Worm (Caenorhabditis elegans) whole organism, L1 larva: ENCODE results near the gene F58H1.2.

Source experiments
- C16A3.4 ChIP-seq: fragments of 150-350 bp; optimal IDR thresholded peaks from 2 replicates; lab custom pipeline; 2014; ENCODE audit warnings: missing biosample characterization, missing genetic modification characterization
- aha-1 ChIP-seq: fragments of 150-350 bp; optimal IDR thresholded peaks from 2 replicates; lab custom pipeline; 2014; ENCODE audit warnings: missing biosample characterization, missing genetic modification characterization
- blmp-1 ChIP-seq: fragments of 150-350 bp; optimal IDR thresholded peaks from 2 replicates; lab custom pipeline; 2014; ENCODE audit warnings: missing biosample characterization, missing genetic modification characterization
- ceh-63 ChIP-seq: fragments of 200-800 bp; sonication (Bioruptor generic); optimal IDR thresholded peaks from 2 replicates; lab custom pipeline; 2018; ENCODE audit warnings: mild to moderate bottlenecking, missing genetic modification characterization, missing compliant biosample characterization
- ceh-82 ChIP-seq, 3 experiments: fragments of 150-350 bp in 1 of 3; sonication (generic microtip) in 2 of 3; optimal IDR thresholded peaks; 2 replicates each; lab custom pipeline; 2014 to 2017; ENCODE audit warnings: missing biosample characterization in 3 of 3, missing genetic modification characterization in 3 of 3
- ceh-88 ChIP-seq: fragments of 200-800 bp; sonication (Bioruptor generic); IDR thresholded peaks from 2 replicates; pipeline ENCODE4 v1.3.6; 2022; ENCODE audit warnings: missing genetic modification characterization, missing compliant biosample characterization
- ceh-90 ChIP-seq: sonication (generic microtip); optimal IDR thresholded peaks from 2 replicates; lab custom pipeline; 2016; ENCODE audit warnings: missing genetic modification characterization, missing compliant biosample characterization
- ces-1 ChIP-seq: fragments of 150-350 bp; optimal IDR thresholded peaks from 2 replicates; lab custom pipeline; 2014; ENCODE audit warnings: missing biosample characterization, missing genetic modification reagents, missing genetic modification characterization
- egl-27 ChIP-seq, 2 experiments: fragments of 150-350 bp in 1 of 2; sonication (generic microtip); optimal IDR thresholded peaks; 3 replicates each; lab custom pipeline; 2017 to 2018; ENCODE audit warnings: missing biosample characterization in 2 of 2, missing genetic modification characterization in 2 of 2, missing genetic modification reagents in 2 of 2
- elt-3 ChIP-seq, 6 experiments: fragments of 150-350 bp in 1 of 6; sonication (generic microtip); optimal IDR thresholded peaks; 2 replicates each; lab custom pipeline; 2017 to 2018; ENCODE audit warnings: missing biosample characterization in 6 of 6, missing genetic modification characterization in 6 of 6, inconsistent platforms in 1 of 6
- ets-5 ChIP-seq: fragments of 200-800 bp; sonication (Bioruptor generic); IDR thresholded peaks from 2 replicates; pipeline ENCODE4 v1.3.6; 2022; ENCODE audit warnings: missing genetic modification characterization, missing compliant biosample characterization
- fkh-10 ChIP-seq: sonication (generic microtip); optimal IDR thresholded peaks from 2 replicates; lab custom pipeline; 2017; ENCODE audit warnings: missing biosample characterization, missing genetic modification reagents, missing genetic modification characterization
- grh-1 ChIP-seq: fragments of 200-800 bp; sonication (Bioruptor generic); IDR thresholded peaks from 2 replicates; pipeline ENCODE4 v1.3.6; 2022; ENCODE audit warnings: missing genetic modification reagents, missing genetic modification characterization, missing compliant biosample characterization
- hlh-17 ChIP-seq: fragments of 200-800 bp; sonication (Bioruptor generic); optimal IDR thresholded peaks from 2 replicates; lab custom pipeline; 2018; ENCODE audit warnings: missing genetic modification characterization, mild to moderate bottlenecking, missing compliant biosample characterization, moderate library complexity, borderline replicate concordance
- hlh-4 ChIP-seq: sonication (generic microtip); optimal IDR thresholded peaks from 2 replicates; lab custom pipeline; 2016; ENCODE audit warnings: mild to moderate bottlenecking, missing genetic modification characterization, missing compliant biosample characterization
- jun-1 ChIP-seq: fragments of 150-350 bp; optimal IDR thresholded peaks from 2 replicates; lab custom pipeline; 2014; ENCODE audit warnings: missing biosample characterization, missing genetic modification reagents, missing genetic modification characterization
- lin-14 ChIP-seq: fragments of 200-800 bp; sonication (Bioruptor generic); optimal IDR thresholded peaks from 2 replicates; lab custom pipeline; 2018; ENCODE audit warnings: mild to moderate bottlenecking, missing genetic modification characterization, moderate library complexity, missing compliant biosample characterization
- lin-15B ChIP-seq: fragments of 150-350 bp; sonication (generic microtip); optimal IDR thresholded peaks from 3 replicates; lab custom pipeline; 2014; ENCODE audit warnings: missing biosample characterization, missing genetic modification characterization
- lin-35 ChIP-seq, 2 experiments: fragments of 150-350 bp; optimal IDR thresholded peaks; 2 replicates each; lab custom pipeline; 2014; ENCODE audit warnings: missing biosample characterization in 2 of 2, missing genetic modification characterization in 2 of 2, missing genetic modification reagents in 2 of 2
- lsy-2 ChIP-seq, 2 experiments: fragments of 150-350 bp; optimal IDR thresholded peaks; 2 replicates each; lab custom pipeline; 2014; ENCODE audit warnings: missing biosample characterization in 2 of 2, missing genetic modification characterization in 2 of 2
- mdl-1 ChIP-seq, 2 experiments: fragments of 150-350 bp; optimal IDR thresholded peaks; 2 replicates each; lab custom pipeline; 2014 to 2017; ENCODE audit warnings: missing biosample characterization in 2 of 2, missing genetic modification characterization in 2 of 2, inconsistent platforms in 1 of 2
- mef-2 ChIP-seq: fragments of 150-350 bp; optimal IDR thresholded peaks from 2 replicates; lab custom pipeline; 2014; ENCODE audit warnings: missing biosample characterization, missing genetic modification characterization
- mep-1 ChIP-seq: fragments of 150-350 bp; optimal IDR thresholded peaks from 2 replicates; lab custom pipeline; 2014; ENCODE audit warnings: missing biosample characterization, missing genetic modification characterization
- nhr-11 ChIP-seq: fragments of 150-350 bp; optimal IDR thresholded peaks from 2 replicates; lab custom pipeline; 2014; ENCODE audit warnings: missing biosample characterization, missing genetic modification characterization
- nhr-12 ChIP-seq: sonication (generic microtip); optimal IDR thresholded peaks from 2 replicates; lab custom pipeline; 2017; ENCODE audit warnings: missing biosample characterization, missing genetic modification characterization
- nhr-19 ChIP-seq: fragments of 200-800 bp; sonication (Bioruptor generic); conservative IDR thresholded peaks from 2 replicates; pipeline ENCODE4 v1.3.6; 2022; ENCODE audit warnings: missing genetic modification characterization, missing compliant biosample characterization
- nhr-20 ChIP-seq: sonication (generic microtip); optimal IDR thresholded peaks from 2 replicates; lab custom pipeline; 2016; ENCODE audit warnings: mild to moderate bottlenecking, missing genetic modification characterization, missing compliant biosample characterization
- nhr-71 ChIP-seq: sonication (generic microtip); optimal IDR thresholded peaks from 2 replicates; lab custom pipeline; 2016; ENCODE audit warnings: mild to moderate bottlenecking, missing genetic modification characterization, moderate library complexity, missing compliant biosample characterization
- nhr-76 ChIP-seq: sonication (generic microtip); optimal IDR thresholded peaks from 2 replicates; lab custom pipeline; 2017; ENCODE audit warnings: missing biosample characterization, missing genetic modification characterization
- nhr-85 ChIP-seq: sonication (generic microtip); peaks from one replicate; lab custom pipeline; 2016; ENCODE audit warnings: missing genetic modification characterization, inconsistent platforms, missing compliant biosample characterization
- nhr-90 ChIP-seq: sonication (generic microtip); optimal IDR thresholded peaks from 2 replicates; lab custom pipeline; 2016; ENCODE audit warnings: mild to moderate bottlenecking, missing genetic modification characterization, missing compliant biosample characterization; ENCODE audit not compliant: poor library complexity
- pax-3 ChIP-seq: fragments of 200-800 bp; sonication (Bioruptor generic); optimal IDR thresholded peaks from 2 replicates; lab custom pipeline; 2018; ENCODE audit warnings: mild to moderate bottlenecking, missing genetic modification characterization, moderate library complexity, missing compliant biosample characterization
- pqm-1 ChIP-seq: sonication (generic microtip); optimal IDR thresholded peaks from 3 replicates; lab custom pipeline; 2017; ENCODE audit warnings: missing biosample characterization, missing genetic modification characterization
- snu-23 ChIP-seq: sonication (generic microtip); optimal IDR thresholded peaks from 2 replicates; lab custom pipeline; 2016; ENCODE audit warnings: missing genetic modification characterization, missing compliant biosample characterization
- swsn-7 ChIP-seq: sonication (generic microtip); optimal IDR thresholded peaks from 2 replicates; lab custom pipeline; 2016; ENCODE audit warnings: missing genetic modification characterization, missing compliant biosample characterization
- tbx-2 ChIP-seq: sonication (generic microtip); optimal IDR thresholded peaks from 2 replicates; lab custom pipeline; 2016; ENCODE audit warnings: missing genetic modification characterization, missing compliant biosample characterization
- unc-86 ChIP-seq: sonication (generic microtip); optimal IDR thresholded peaks from 2 replicates; lab custom pipeline; 2016; ENCODE audit warnings: missing genetic modification characterization, missing compliant biosample characterization

Gene F58H1.2

DNA sequence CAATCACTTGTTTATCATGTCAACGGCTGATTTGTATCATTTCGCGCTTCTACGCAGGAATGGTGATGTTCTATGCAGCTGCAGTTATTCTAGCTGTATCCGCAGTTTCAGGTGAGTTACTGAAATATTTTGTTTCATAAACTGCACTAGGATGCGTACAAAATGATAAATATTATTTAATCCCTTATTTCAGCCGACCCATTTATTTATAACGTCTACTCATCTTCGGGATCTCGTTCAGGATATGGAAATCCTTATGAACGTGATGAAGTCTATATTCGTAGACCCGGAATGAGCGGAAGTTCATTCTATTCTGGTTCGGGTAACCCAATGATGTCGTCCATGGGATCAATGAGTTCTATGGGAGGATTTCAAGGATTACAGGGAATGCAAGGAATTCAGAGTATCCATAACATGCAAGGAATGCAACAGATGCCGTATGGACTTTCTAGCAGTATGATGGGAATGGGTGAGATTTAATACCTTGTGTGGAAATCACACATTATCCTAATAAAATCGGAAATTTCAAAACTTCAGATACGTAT is at the start of gene F58H1.2:
TSS of gene F58H1.2 (plus strand) at position 51 of the 545 bp plus-strand sequence.
- no peak for TF ChIP-seq nhr-12 (tag; lab: Kevin White, UChicago)
- no peak for TF ChIP-seq ets-5 (GFP tag; lab: Robert Waterston, UW)
- no peak for TF ChIP-seq ceh-82 (tag; optimal IDR thresholded peaks at IDR 0.05; lab: Kevin White, UChicago)
- no peak for TF ChIP-seq lin-15B (tag; lab: Kevin White, UChicago)
- TF ChIP-seq tbx-2, result no peak

DNA sequence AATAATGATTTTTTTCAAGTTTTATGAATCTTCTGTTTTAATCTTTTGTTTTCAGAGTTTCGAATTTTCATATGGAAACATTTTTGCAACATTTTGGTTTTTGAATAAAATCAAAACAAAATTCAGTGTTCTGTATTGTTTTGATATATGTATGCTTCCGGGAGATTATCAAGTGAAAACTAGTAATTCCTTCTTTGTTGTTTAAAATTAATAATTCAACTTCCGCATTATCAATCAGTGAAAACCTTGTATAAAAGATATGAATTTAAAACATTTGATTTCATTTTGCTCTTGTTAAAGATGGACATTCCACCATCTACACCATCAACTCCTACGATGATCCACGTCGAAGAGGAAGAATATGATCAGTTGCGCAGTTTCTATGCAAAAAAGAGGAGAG is 49.2 kb upstream of the F58H1.2 start, which contains the start of gene sulp-5:
TSS of gene sulp-5 (plus strand) at position 301 of the 400 bp plus-strand sequence.
- no peak for TF ChIP-seq nhr-90
- no peak for TF ChIP-seq mep-1
- no peak for TF ChIP-seq grh-1 (GFP tag; lab: Robert Waterston, UW)
- no peak for TF ChIP-seq elt-3 (tag; optimal IDR thresholded peaks at IDR 0.05; lab: Kevin White, UChicago)
- TF ChIP-seq pqm-1, result no peak
- TF ChIP-seq nhr-85 (tag; lab: Kevin White, UChicago), result peak; percentile 41
- no peak for TF ChIP-seq jun-1 (tag; lab: Kevin White, UChicago)

DNA sequence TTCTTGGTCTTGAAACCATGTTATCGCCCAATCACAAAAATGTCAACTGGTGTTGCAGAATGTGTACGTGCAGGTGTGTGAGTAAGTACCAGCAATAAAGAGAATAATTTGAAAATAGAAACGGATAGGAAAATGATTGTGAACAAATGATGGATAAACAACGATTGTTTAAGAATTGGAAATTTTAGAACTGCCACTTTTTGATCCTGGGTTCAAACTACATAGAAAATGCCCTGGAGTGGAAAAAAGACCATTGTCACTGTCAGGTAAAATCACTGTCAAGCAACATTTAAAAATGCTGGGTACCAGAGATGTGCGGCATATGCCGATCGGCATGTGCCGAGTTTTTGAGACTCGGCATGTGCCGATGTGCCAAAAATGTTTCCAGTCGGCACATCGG is 45.7 kb upstream of the F58H1.2 start:
- no peak for TF ChIP-seq fkh-10 (GFP tag; lab: Kevin White, UChicago)
- TF ChIP-seq lsy-2 (tag; optimal IDR thresholded peaks at IDR 0.05; lab: Kevin White, UChicago), result peak in 1 of 2 experiments; percentile 15
- TF ChIP-seq lin-15B (tag; lab: Kevin White, UChicago), result no peak
- no peak for TF ChIP-seq hlh-17 (GFP tag; lab: Kevin White, UChicago)
- TF ChIP-seq nhr-12 (tag; lab: Kevin White, UChicago), result no peak
- no peak for TF ChIP-seq mef-2 (tag; lab: Kevin White, UChicago)
- peak; percentile 33; the same call in 1 of the 2 replicates for TF ChIP-seq nhr-19
- no peak for TF ChIP-seq jun-1 (tag; lab: Kevin White, UChicago)
- peak; percentile 49 for TF ChIP-seq lin-14
- no peak for TF ChIP-seq nhr-11 (tag; lab: Kevin White, UChicago)
- TF ChIP-seq pax-3 (tag; lab: Kevin White, UChicago), result no peak
- TF ChIP-seq nhr-20 (tag; lab: Kevin White, UChicago), result peak; percentile 9
- peak; percentile 8 for TF ChIP-seq blmp-1 (tag; lab: Kevin White, UChicago)
- TF ChIP-seq nhr-85 (tag; lab: Kevin White, UChicago), result peak; percentile 69
- no peak for TF ChIP-seq unc-86 (tag; lab: Kevin White, UChicago)
- peak in 1 of 2 experiments; percentile 6 for TF ChIP-seq lin-35 (GFP tag; optimal IDR thresholded peaks at IDR 0.05; lab: Kevin White, UChicago)
- no peak for TF ChIP-seq mdl-1 (tag; optimal IDR thresholded peaks at IDR 0.05; lab: Kevin White, UChicago)
- TF ChIP-seq ceh-63 (GFP tag; lab: Kevin White, UChicago), result no peak
- TF ChIP-seq grh-1 (GFP tag; lab: Robert Waterston, UW), result 0 out of 2 replicates have a peak, but pooled peaks have one; percentile 29
- no peak for TF ChIP-seq egl-27 (tag; optimal IDR thresholded peaks at IDR 0.05; lab: Kevin White, UChicago)
- no peak for TF ChIP-seq hlh-4 (tag; lab: Kevin White, UChicago)
- TF ChIP-seq mep-1, result no peak
- no peak for TF ChIP-seq nhr-76 (tag; lab: Kevin White, UChicago)
- no peak for TF ChIP-seq ceh-88 (GFP tag; lab: Robert Waterston, UW)
- TF ChIP-seq elt-3 (tag; optimal IDR thresholded peaks at IDR 0.05; lab: Kevin White, UChicago), result peak in 2 of 6 experiments; percentile 22 to 36
- peak; percentile 35 for TF ChIP-seq snu-23
- TF ChIP-seq nhr-71 (tag; lab: Kevin White, UChicago), result peak; percentile 46
- no peak for TF ChIP-seq C16A3.4 (tag; lab: Kevin White, UChicago)
- no peak for TF ChIP-seq ceh-90 (tag; lab: Kevin White, UChicago)
- no peak for TF ChIP-seq ets-5 (GFP tag; lab: Robert Waterston, UW)
- TF ChIP-seq ces-1, result no peak
- TF ChIP-seq swsn-7 (tag; lab: Kevin White, UChicago), result no peak
- TF ChIP-seq aha-1 (tag; lab: Kevin White, UChicago), result no peak
